Worm (Caenorhabditis elegans) whole organism, L1 larva: Measurements from ENCODE around the gene F41E6.1.

ENCODE experiments used
- C04F5.9 ChIP-seq: sonication (generic microtip); optimal IDR thresholded peaks from 2 replicates; lab custom pipeline; 2016; ENCODE audit warnings: missing genetic modification characterization, missing compliant biosample characterization
- C16A3.4 ChIP-seq: fragments of 150-350 bp; optimal IDR thresholded peaks from 2 replicates; lab custom pipeline; 2014; ENCODE audit warnings: missing biosample characterization, missing genetic modification characterization
- F16B12.6 ChIP-seq: fragments of 150-350 bp; optimal IDR thresholded peaks from 2 replicates; lab custom pipeline; 2014; ENCODE audit warnings: missing biosample characterization, missing genetic modification characterization
- ama-1 ChIP-seq: fragments of 150-350 bp; optimal IDR thresholded peaks from 2 replicates; lab custom pipeline; 2014
- ceh-63 ChIP-seq: fragments of 200-800 bp; sonication (Bioruptor generic); optimal IDR thresholded peaks from 2 replicates; lab custom pipeline; 2018; ENCODE audit warnings: mild to moderate bottlenecking, missing genetic modification characterization, missing compliant biosample characterization
- ceh-82 ChIP-seq, 3 experiments: fragments of 150-350 bp in 1 of 3; sonication (generic microtip) in 2 of 3; optimal IDR thresholded peaks; 2 replicates each; lab custom pipeline; 2014 to 2017; ENCODE audit warnings: missing biosample characterization in 3 of 3, missing genetic modification characterization in 3 of 3
- ceh-90 ChIP-seq: sonication (generic microtip); optimal IDR thresholded peaks from 2 replicates; lab custom pipeline; 2016; ENCODE audit warnings: missing genetic modification characterization, missing compliant biosample characterization
- ces-1 ChIP-seq: fragments of 150-350 bp; optimal IDR thresholded peaks from 2 replicates; lab custom pipeline; 2014; ENCODE audit warnings: missing biosample characterization, missing genetic modification reagents, missing genetic modification characterization
- dpl-1 ChIP-seq, 3 experiments: fragments of 150-350 bp in 2 of 3; sonication (generic microtip) in 1 of 3; optimal IDR thresholded peaks; 2 replicates each; lab custom pipeline; 2014 to 2017; ENCODE audit warnings: missing biosample characterization in 3 of 3, missing genetic modification characterization in 3 of 3, missing genetic modification reagents in 3 of 3
- dsc-1 ChIP-seq: sonication (generic microtip); optimal IDR thresholded peaks from 2 replicates; lab custom pipeline; 2016; ENCODE audit warnings: mild to moderate bottlenecking, missing genetic modification characterization, missing compliant biosample characterization
- efl-1 ChIP-seq, 4 experiments: fragments of 150-350 bp; optimal IDR thresholded peaks in 3 of 4; peaks in 1 of 4; 1 replicate in 1 of 4; 2 replicates in 3 of 4; lab custom pipeline; 2014; ENCODE audit warnings: missing biosample characterization in 2 of 4, missing genetic modification characterization in 2 of 4, missing genetic modification reagents in 2 of 4
- efl-3 ChIP-seq: fragments of 200-800 bp; sonication (Bioruptor generic); optimal IDR thresholded peaks from 2 replicates; lab custom pipeline; 2018; ENCODE audit warnings: mild to moderate bottlenecking, missing genetic modification characterization, missing compliant biosample characterization
- egl-13 ChIP-seq: sonication (generic microtip); optimal IDR thresholded peaks from 2 replicates; lab custom pipeline; 2016; ENCODE audit warnings: missing genotype, missing genetic modification reagents, missing genetic modification characterization, missing compliant biosample characterization
- elt-2 ChIP-seq: sonication (generic microtip); optimal IDR thresholded peaks from 2 replicates; lab custom pipeline; 2016; ENCODE audit warnings: missing genetic modification characterization, mild to moderate bottlenecking, inconsistent platforms, missing compliant biosample characterization, missing genetic modification reagents
- ets-5 ChIP-seq: fragments of 200-800 bp; sonication (Bioruptor generic); IDR thresholded peaks from 2 replicates; pipeline ENCODE4 v1.3.6; 2022; ENCODE audit warnings: missing genetic modification characterization, missing compliant biosample characterization
- fkh-10 ChIP-seq: sonication (generic microtip); optimal IDR thresholded peaks from 2 replicates; lab custom pipeline; 2017; ENCODE audit warnings: missing biosample characterization, missing genetic modification reagents, missing genetic modification characterization
- fkh-8 ChIP-seq: sonication (generic microtip); optimal IDR thresholded peaks from 2 replicates; lab custom pipeline; 2016; ENCODE audit warnings: mild to moderate bottlenecking, missing genetic modification characterization, missing compliant biosample characterization
- hlh-17 ChIP-seq: fragments of 200-800 bp; sonication (Bioruptor generic); optimal IDR thresholded peaks from 2 replicates; lab custom pipeline; 2018; ENCODE audit warnings: missing genetic modification characterization, mild to moderate bottlenecking, missing compliant biosample characterization, moderate library complexity, borderline replicate concordance
- irx-1 ChIP-seq: sonication (generic microtip); optimal IDR thresholded peaks from 2 replicates; lab custom pipeline; 2016; ENCODE audit warnings: missing genetic modification characterization, missing compliant biosample characterization
- isw-1 ChIP-seq: fragments of 200-800 bp; sonication (Bioruptor generic); IDR thresholded peaks from 2 replicates; pipeline ENCODE4 v1.3.6; 2022; ENCODE audit warnings: missing genetic modification characterization, missing compliant biosample characterization
- jun-1 ChIP-seq: fragments of 150-350 bp; optimal IDR thresholded peaks from 2 replicates; lab custom pipeline; 2014; ENCODE audit warnings: missing biosample characterization, missing genetic modification reagents, missing genetic modification characterization
- lin-13 ChIP-seq: fragments of 150-350 bp; optimal IDR thresholded peaks from 2 replicates; lab custom pipeline; 2014; ENCODE audit warnings: missing biosample characterization, missing genetic modification reagents, missing genetic modification characterization
- lin-14 ChIP-seq: fragments of 200-800 bp; sonication (Bioruptor generic); optimal IDR thresholded peaks from 2 replicates; lab custom pipeline; 2018; ENCODE audit warnings: mild to moderate bottlenecking, missing genetic modification characterization, moderate library complexity, missing compliant biosample characterization
- lin-15B ChIP-seq: fragments of 150-350 bp; sonication (generic microtip); optimal IDR thresholded peaks from 3 replicates; lab custom pipeline; 2014; ENCODE audit warnings: missing biosample characterization, missing genetic modification characterization
- lin-35 ChIP-seq, 2 experiments: fragments of 150-350 bp; optimal IDR thresholded peaks; 2 replicates each; lab custom pipeline; 2014; ENCODE audit warnings: missing biosample characterization in 2 of 2, missing genetic modification characterization in 2 of 2, missing genetic modification reagents in 2 of 2
- lin-39 ChIP-seq: fragments of 150-350 bp; optimal IDR thresholded peaks from 2 replicates; lab custom pipeline; 2014; ENCODE audit warnings: missing biosample characterization, missing genetic modification reagents, missing genetic modification characterization
- lir-3 ChIP-seq: sonication (generic microtip); optimal IDR thresholded peaks from 2 replicates; lab custom pipeline; 2016; ENCODE audit warnings: mild to moderate bottlenecking, missing genetic modification characterization, moderate library complexity, missing compliant biosample characterization; ENCODE audit not compliant: poor library complexity
- mab-9 ChIP-seq: fragments of 200-800 bp; sonication (Bioruptor generic); IDR thresholded peaks from 2 replicates; pipeline ENCODE4 v1.3.6; 2022; ENCODE audit warnings: missing genetic modification reagents, missing genetic modification characterization, missing compliant biosample characterization
- mdl-1 ChIP-seq, 2 experiments: fragments of 150-350 bp; optimal IDR thresholded peaks; 2 replicates each; lab custom pipeline; 2014 to 2017; ENCODE audit warnings: missing biosample characterization in 2 of 2, missing genetic modification characterization in 2 of 2, inconsistent platforms in 1 of 2
- mef-2 ChIP-seq: fragments of 150-350 bp; optimal IDR thresholded peaks from 2 replicates; lab custom pipeline; 2014; ENCODE audit warnings: missing biosample characterization, missing genetic modification characterization
- mep-1 ChIP-seq: fragments of 150-350 bp; optimal IDR thresholded peaks from 2 replicates; lab custom pipeline; 2014; ENCODE audit warnings: missing biosample characterization, missing genetic modification characterization
- nhr-12 ChIP-seq: sonication (generic microtip); optimal IDR thresholded peaks from 2 replicates; lab custom pipeline; 2017; ENCODE audit warnings: missing biosample characterization, missing genetic modification characterization
- nhr-19 ChIP-seq: fragments of 200-800 bp; sonication (Bioruptor generic); conservative IDR thresholded peaks from 2 replicates; pipeline ENCODE4 v1.3.6; 2022; ENCODE audit warnings: missing genetic modification characterization, missing compliant biosample characterization
- nhr-20 ChIP-seq: sonication (generic microtip); optimal IDR thresholded peaks from 2 replicates; lab custom pipeline; 2016; ENCODE audit warnings: mild to moderate bottlenecking, missing genetic modification characterization, missing compliant biosample characterization
- nhr-237 ChIP-seq: fragments of 150-350 bp; optimal IDR thresholded peaks from 2 replicates; lab custom pipeline; 2014; ENCODE audit warnings: missing biosample characterization, missing genetic modification characterization
- nhr-47 ChIP-seq: sonication (generic microtip); optimal IDR thresholded peaks from 2 replicates; lab custom pipeline; 2016; ENCODE audit warnings: mild to moderate bottlenecking, missing genetic modification characterization, moderate library complexity, missing compliant biosample characterization
- nhr-71 ChIP-seq: sonication (generic microtip); optimal IDR thresholded peaks from 2 replicates; lab custom pipeline; 2016; ENCODE audit warnings: mild to moderate bottlenecking, missing genetic modification characterization, moderate library complexity, missing compliant biosample characterization
- nhr-77 ChIP-seq: fragments of 150-350 bp; optimal IDR thresholded peaks from 2 replicates; lab custom pipeline; 2014; ENCODE audit warnings: missing biosample characterization, missing genetic modification characterization
- nhr-84 ChIP-seq: sonication (generic microtip); optimal IDR thresholded peaks from 2 replicates; lab custom pipeline; 2017; ENCODE audit warnings: missing biosample characterization, missing genetic modification characterization
- pqm-1 ChIP-seq: sonication (generic microtip); optimal IDR thresholded peaks from 3 replicates; lab custom pipeline; 2017; ENCODE audit warnings: missing biosample characterization, missing genetic modification characterization
- rnt-1 ChIP-seq: sonication (generic microtip); optimal IDR thresholded peaks from 2 replicates; lab custom pipeline; 2016; ENCODE audit warnings: mild to moderate bottlenecking, missing genetic modification characterization, moderate library complexity, missing compliant biosample characterization
- skn-1 ChIP-seq: fragments of 150-350 bp; optimal IDR thresholded peaks from 2 replicates; lab custom pipeline; 2014; ENCODE audit warnings: missing biosample characterization, missing genetic modification characterization
- snpc-4 ChIP-seq: fragments of 150-350 bp; optimal IDR thresholded peaks from 2 replicates; lab custom pipeline; 2014; ENCODE audit warnings: missing biosample characterization, missing genetic modification characterization
- sox-4 ChIP-seq: sonication (generic microtip); optimal IDR thresholded peaks from 2 replicates; lab custom pipeline; 2016; ENCODE audit warnings: missing genetic modification characterization, missing compliant biosample characterization
- sptf-1 ChIP-seq: fragments of 150-350 bp; optimal IDR thresholded peaks from 2 replicates; lab custom pipeline; 2014; ENCODE audit warnings: missing biosample characterization, missing genetic modification characterization
- unc-130 ChIP-seq: fragments of 150-350 bp; optimal IDR thresholded peaks from 2 replicates; lab custom pipeline; 2017; ENCODE audit warnings: missing biosample characterization, missing genetic modification characterization, inconsistent platforms
- unc-30 ChIP-seq: sonication (generic microtip); optimal IDR thresholded peaks from 2 replicates; lab custom pipeline; 2017; ENCODE audit warnings: missing biosample characterization, missing genetic modification characterization
- unc-62 ChIP-seq: fragments of 150-350 bp; optimal IDR thresholded peaks from 2 replicates; lab custom pipeline; 2014; ENCODE audit warnings: missing biosample characterization, missing genetic modification reagents, missing genetic modification characterization
- unc-86 ChIP-seq: sonication (generic microtip); optimal IDR thresholded peaks from 2 replicates; lab custom pipeline; 2016; ENCODE audit warnings: missing genetic modification characterization, missing compliant biosample characterization
- vab-15 ChIP-seq: sonication (generic microtip); optimal IDR thresholded peaks from 2 replicates; lab custom pipeline; 2017; ENCODE audit warnings: missing genotype, mild to moderate bottlenecking, missing genetic modification characterization, missing compliant biosample characterization
- xbp-1 ChIP-seq: sonication (generic microtip); optimal IDR thresholded peaks from 2 replicates; lab custom pipeline; 2016; ENCODE audit warnings: missing genetic modification characterization, missing compliant biosample characterization
- zag-1 ChIP-seq: fragments of 150-350 bp; optimal IDR thresholded peaks from 2 replicates; lab custom pipeline; 2014; ENCODE audit warnings: missing biosample characterization, missing genetic modification characterization

Gene F41E6.1

ce11 chrV:8658577-8659362 is 36.4 kb downstream of the F41E6.1 start (continued):
- TF ChIP-seq lin-39 (tag; lab: Kevin White, UChicago) (no peak), nhr-77 (tag; lab: Kevin White, UChicago) (no peak), sptf-1 (tag; lab: Kevin White, UChicago) (no peak), snpc-4 (tag; lab: Kevin White, UChicago) (no peak), lir-3 (tag; lab: Kevin White, UChicago) (no peak), mdl-1 (tag; optimal IDR thresholded peaks at IDR 0.05; lab: Kevin White, UChicago) (peak in 1 of 2 experiments; percentile 56), pqm-1 (tag; lab: Kevin White, UChicago) (no peak), lin-14 (GFP tag; lab: Kevin White, UChicago) (peak; percentile 77), ces-1 (GFP tag; lab: Kevin White, UChicago) (no peak), mep-1 (tag; lab: Kevin White, UChicago) (no peak), C04F5.9 (tag; lab: Kevin White, UChicago) (no peak), ceh-90 (tag; lab: Kevin White, UChicago) (no peak), mef-2 (tag; lab: Kevin White, UChicago) (no peak), ama-1 (lab: Kevin White, UChicago) (no peak), nhr-47 (tag; lab: Kevin White, UChicago) (no peak), skn-1 (tag; lab: Kevin White, UChicago) (no peak), dsc-1 (tag; lab: Kevin White, UChicago) (peak; percentile 8), hlh-17 (GFP tag; lab: Kevin White, UChicago) (no peak), nhr-71 (peak; percentile 60), nhr-12 (tag; lab: Kevin White, UChicago) (no peak), lin-13 (GFP tag; lab: Kevin White, UChicago) (no peak), C16A3.4 (peak; percentile 2), F16B12.6 (tag; lab: Kevin White, UChicago) (no peak), fkh-10 (no peak), lin-15B (tag; lab: Kevin White, UChicago) (no peak), unc-30 (tag; lab: Kevin White, UChicago) (no peak), fkh-8 (tag; lab: Kevin White, UChicago) (no peak), unc-130 (tag; lab: Kevin White, UChicago) (peak; percentile 15), sox-4 (tag; lab: Kevin White, UChicago) (no peak), nhr-84 (tag; lab: Kevin White, UChicago) (no peak), xbp-1 (tag; lab: Kevin White, UChicago) (no peak), isw-1 (GFP tag; lab: Robert Waterston, UW) (no peak), elt-2 (tag; lab: Kevin White, UChicago) (no peak), jun-1 (tag; lab: Kevin White, UChicago) (no peak), nhr-20 (tag; lab: Kevin White, UChicago) (peak; percentile 36), ceh-63 (GFP tag; lab: Kevin White, UChicago) (no peak), efl-3 (GFP tag; lab: Kevin White, UChicago) (no peak), nhr-237 (no peak), zag-1 (tag; lab: Kevin White, UChicago) (no peak), efl-1 (optimal IDR thresholded peaks at IDR 0.05; lab: Kevin White, UChicago) (no peak), efl-1 (GFP tag; optimal IDR thresholded peaks at IDR 0.05 in 1 of 2; lab: Kevin White, UChicago) (peak in 1 of 2 experiments; percentile 77), irx-1 (tag; lab: Kevin White, UChicago) (no peak), mab-9 (GFP tag; lab: Robert Waterston, UW) (no peak), nhr-19 (GFP tag; lab: Robert Waterston, UW) (no peak), lin-35 (GFP tag; optimal IDR thresholded peaks at IDR 0.05; lab: Kevin White, UChicago) (no peak), dpl-1 (GFP tag; optimal IDR thresholded peaks at IDR 0.05; lab: Kevin White, UChicago) (no peak), vab-15 (tag; lab: Kevin White, UChicago) (no peak), unc-86 (no peak), egl-13 (tag; lab: Kevin White, UChicago) (no peak), ceh-82 (tag; optimal IDR thresholded peaks at IDR 0.05; lab: Kevin White, UChicago) (no peak), rnt-1 (peak; percentile 56), unc-62 (no peak), ets-5 (GFP tag; lab: Robert Waterston, UW) (no peak)
